Worm (Caenorhabditis elegans) whole organism, L1 larva: Measurements from ENCODE around the gene F09E5.8.
A peak's percentile ranks its signal among the peaks of the same experiment; 100 is the strongest.

ENCODE experiments used
- C16A3.4 ChIP-seq: fragments of 150-350 bp; optimal IDR thresholded peaks from 2 replicates; lab custom pipeline; 2014; ENCODE audit warnings: missing biosample characterization, missing genetic modification characterization
- F16B12.6 ChIP-seq: fragments of 150-350 bp; optimal IDR thresholded peaks from 2 replicates; lab custom pipeline; 2014; ENCODE audit warnings: missing biosample characterization, missing genetic modification characterization
- aha-1 ChIP-seq: fragments of 150-350 bp; optimal IDR thresholded peaks from 2 replicates; lab custom pipeline; 2014; ENCODE audit warnings: missing biosample characterization, missing genetic modification characterization
- blmp-1 ChIP-seq: fragments of 150-350 bp; optimal IDR thresholded peaks from 2 replicates; lab custom pipeline; 2014; ENCODE audit warnings: missing biosample characterization, missing genetic modification characterization
- ceh-63 ChIP-seq: fragments of 200-800 bp; sonication (Bioruptor generic); optimal IDR thresholded peaks from 2 replicates; lab custom pipeline; 2018; ENCODE audit warnings: mild to moderate bottlenecking, missing genetic modification characterization, missing compliant biosample characterization
- ceh-82 ChIP-seq, 3 experiments: fragments of 150-350 bp in 1 of 3; sonication (generic microtip) in 2 of 3; optimal IDR thresholded peaks; 2 replicates each; lab custom pipeline; 2014 to 2017; ENCODE audit warnings: missing biosample characterization in 3 of 3, missing genetic modification characterization in 3 of 3
- ceh-90 ChIP-seq: sonication (generic microtip); optimal IDR thresholded peaks from 2 replicates; lab custom pipeline; 2016; ENCODE audit warnings: missing genetic modification characterization, missing compliant biosample characterization
- dpl-1 ChIP-seq, 3 experiments: fragments of 150-350 bp in 2 of 3; sonication (generic microtip) in 1 of 3; optimal IDR thresholded peaks; 2 replicates each; lab custom pipeline; 2014 to 2017; ENCODE audit warnings: missing biosample characterization in 3 of 3, missing genetic modification characterization in 3 of 3, missing genetic modification reagents in 3 of 3
- dsc-1 ChIP-seq: sonication (generic microtip); optimal IDR thresholded peaks from 2 replicates; lab custom pipeline; 2016; ENCODE audit warnings: mild to moderate bottlenecking, missing genetic modification characterization, missing compliant biosample characterization
- efl-1 ChIP-seq, 4 experiments: fragments of 150-350 bp; optimal IDR thresholded peaks in 3 of 4; peaks in 1 of 4; 1 replicate in 1 of 4; 2 replicates in 3 of 4; lab custom pipeline; 2014; ENCODE audit warnings: missing biosample characterization in 2 of 4, missing genetic modification characterization in 2 of 4, missing genetic modification reagents in 2 of 4
- efl-3 ChIP-seq: fragments of 200-800 bp; sonication (Bioruptor generic); optimal IDR thresholded peaks from 2 replicates; lab custom pipeline; 2018; ENCODE audit warnings: mild to moderate bottlenecking, missing genetic modification characterization, missing compliant biosample characterization
- ets-5 ChIP-seq: fragments of 200-800 bp; sonication (Bioruptor generic); IDR thresholded peaks from 2 replicates; pipeline ENCODE4 v1.3.6; 2022; ENCODE audit warnings: missing genetic modification characterization, missing compliant biosample characterization
- fos-1 ChIP-seq: fragments of 150-350 bp; optimal IDR thresholded peaks from 2 replicates; lab custom pipeline; 2014; ENCODE audit warnings: missing biosample characterization, missing genetic modification characterization
- hlh-17 ChIP-seq: fragments of 200-800 bp; sonication (Bioruptor generic); optimal IDR thresholded peaks from 2 replicates; lab custom pipeline; 2018; ENCODE audit warnings: missing genetic modification characterization, mild to moderate bottlenecking, missing compliant biosample characterization, moderate library complexity, borderline replicate concordance
- hpl-2 ChIP-seq: fragments of 150-350 bp; optimal IDR thresholded peaks from 2 replicates; lab custom pipeline; 2014; ENCODE audit warnings: missing biosample characterization, missing genetic modification reagents, missing genetic modification characterization
- irx-1 ChIP-seq: sonication (generic microtip); optimal IDR thresholded peaks from 2 replicates; lab custom pipeline; 2016; ENCODE audit warnings: missing genetic modification characterization, missing compliant biosample characterization
- isw-1 ChIP-seq: fragments of 200-800 bp; sonication (Bioruptor generic); IDR thresholded peaks from 2 replicates; pipeline ENCODE4 v1.3.6; 2022; ENCODE audit warnings: missing genetic modification characterization, missing compliant biosample characterization
- lin-15B ChIP-seq: fragments of 150-350 bp; sonication (generic microtip); optimal IDR thresholded peaks from 3 replicates; lab custom pipeline; 2014; ENCODE audit warnings: missing biosample characterization, missing genetic modification characterization
- lin-35 ChIP-seq, 2 experiments: fragments of 150-350 bp; optimal IDR thresholded peaks; 2 replicates each; lab custom pipeline; 2014; ENCODE audit warnings: missing biosample characterization in 2 of 2, missing genetic modification characterization in 2 of 2, missing genetic modification reagents in 2 of 2
- lir-3 ChIP-seq: sonication (generic microtip); optimal IDR thresholded peaks from 2 replicates; lab custom pipeline; 2016; ENCODE audit warnings: mild to moderate bottlenecking, missing genetic modification characterization, moderate library complexity, missing compliant biosample characterization; ENCODE audit not compliant: poor library complexity
- lsy-2 ChIP-seq, 2 experiments: fragments of 150-350 bp; optimal IDR thresholded peaks; 2 replicates each; lab custom pipeline; 2014; ENCODE audit warnings: missing biosample characterization in 2 of 2, missing genetic modification characterization in 2 of 2
- mdl-1 ChIP-seq, 2 experiments: fragments of 150-350 bp; optimal IDR thresholded peaks; 2 replicates each; lab custom pipeline; 2014 to 2017; ENCODE audit warnings: missing biosample characterization in 2 of 2, missing genetic modification characterization in 2 of 2, inconsistent platforms in 1 of 2
- mep-1 ChIP-seq: fragments of 150-350 bp; optimal IDR thresholded peaks from 2 replicates; lab custom pipeline; 2014; ENCODE audit warnings: missing biosample characterization, missing genetic modification characterization
- nhr-11 ChIP-seq: fragments of 150-350 bp; optimal IDR thresholded peaks from 2 replicates; lab custom pipeline; 2014; ENCODE audit warnings: missing biosample characterization, missing genetic modification characterization
- nhr-12 ChIP-seq: sonication (generic microtip); optimal IDR thresholded peaks from 2 replicates; lab custom pipeline; 2017; ENCODE audit warnings: missing biosample characterization, missing genetic modification characterization
- nhr-20 ChIP-seq: sonication (generic microtip); optimal IDR thresholded peaks from 2 replicates; lab custom pipeline; 2016; ENCODE audit warnings: mild to moderate bottlenecking, missing genetic modification characterization, missing compliant biosample characterization
- nhr-237 ChIP-seq: fragments of 150-350 bp; optimal IDR thresholded peaks from 2 replicates; lab custom pipeline; 2014; ENCODE audit warnings: missing biosample characterization, missing genetic modification characterization
- nhr-76 ChIP-seq: sonication (generic microtip); optimal IDR thresholded peaks from 2 replicates; lab custom pipeline; 2017; ENCODE audit warnings: missing biosample characterization, missing genetic modification characterization
- nhr-77 ChIP-seq: fragments of 150-350 bp; optimal IDR thresholded peaks from 2 replicates; lab custom pipeline; 2014; ENCODE audit warnings: missing biosample characterization, missing genetic modification characterization
- nhr-85 ChIP-seq: sonication (generic microtip); peaks from one replicate; lab custom pipeline; 2016; ENCODE audit warnings: missing genetic modification characterization, inconsistent platforms, missing compliant biosample characterization
- pax-3 ChIP-seq: fragments of 200-800 bp; sonication (Bioruptor generic); optimal IDR thresholded peaks from 2 replicates; lab custom pipeline; 2018; ENCODE audit warnings: mild to moderate bottlenecking, missing genetic modification characterization, moderate library complexity, missing compliant biosample characterization
- rnt-1 ChIP-seq: sonication (generic microtip); optimal IDR thresholded peaks from 2 replicates; lab custom pipeline; 2016; ENCODE audit warnings: mild to moderate bottlenecking, missing genetic modification characterization, moderate library complexity, missing compliant biosample characterization
- snpc-4 ChIP-seq: fragments of 150-350 bp; optimal IDR thresholded peaks from 2 replicates; lab custom pipeline; 2014; ENCODE audit warnings: missing biosample characterization, missing genetic modification characterization
- sup-37 ChIP-seq: fragments of 200-800 bp; sonication (Bioruptor generic); optimal IDR thresholded peaks from 2 replicates; lab custom pipeline; 2018; ENCODE audit warnings: mild to moderate bottlenecking, missing genetic modification characterization, missing compliant biosample characterization
- tbx-2 ChIP-seq: sonication (generic microtip); optimal IDR thresholded peaks from 2 replicates; lab custom pipeline; 2016; ENCODE audit warnings: missing genetic modification characterization, missing compliant biosample characterization
- unc-30 ChIP-seq: sonication (generic microtip); optimal IDR thresholded peaks from 2 replicates; lab custom pipeline; 2017; ENCODE audit warnings: missing biosample characterization, missing genetic modification characterization
- zip-4 ChIP-seq: fragments of 200-800 bp; sonication (Bioruptor generic); optimal IDR thresholded peaks from 2 replicates; lab custom pipeline; 2018; ENCODE audit warnings: mild to moderate bottlenecking, missing genetic modification characterization, moderate library complexity, missing compliant biosample characterization
- ztf-11 ChIP-seq, 2 experiments: sonication (generic microtip); optimal IDR thresholded peaks; 2 replicates each; lab custom pipeline; 2016 to 2017; ENCODE audit warnings: missing genetic modification characterization in 2 of 2, missing biosample characterization in 1 of 2, missing compliant biosample characterization in 1 of 2
- ztf-4 ChIP-seq: fragments of 150-350 bp; optimal IDR thresholded peaks from 2 replicates; lab custom pipeline; 2014; ENCODE audit warnings: missing biosample characterization, missing genetic modification characterization

The F09E5.8 gene

DNA sequence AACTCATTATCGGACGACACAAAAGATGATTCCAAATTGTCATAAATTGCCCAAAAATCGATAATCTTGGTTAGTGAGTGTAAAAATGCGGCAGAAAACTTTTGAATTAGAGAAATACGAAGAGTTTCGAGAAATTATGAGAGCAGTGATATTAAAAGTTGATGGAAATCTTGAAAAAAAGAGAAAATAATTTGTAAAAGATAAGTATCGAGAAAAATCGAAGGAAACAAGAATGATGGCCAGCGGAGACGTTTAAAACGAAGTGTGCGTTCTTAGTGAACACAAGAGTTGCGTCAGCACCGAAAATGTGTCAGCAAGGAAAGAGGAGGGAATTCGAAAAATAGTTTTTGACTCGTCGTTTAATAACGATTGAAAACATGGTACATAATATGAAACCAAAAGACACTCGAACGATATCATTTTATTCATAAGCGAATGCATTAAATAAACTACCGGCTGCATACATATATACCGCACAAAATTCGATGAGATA, 39.4 kb downstream of the F09E5.8 start, which contains the start of gene ndx-6 (continued):
- TF ChIP-seq hlh-17 (GFP tag; lab: Kevin White, UChicago) = no peak

DNA sequence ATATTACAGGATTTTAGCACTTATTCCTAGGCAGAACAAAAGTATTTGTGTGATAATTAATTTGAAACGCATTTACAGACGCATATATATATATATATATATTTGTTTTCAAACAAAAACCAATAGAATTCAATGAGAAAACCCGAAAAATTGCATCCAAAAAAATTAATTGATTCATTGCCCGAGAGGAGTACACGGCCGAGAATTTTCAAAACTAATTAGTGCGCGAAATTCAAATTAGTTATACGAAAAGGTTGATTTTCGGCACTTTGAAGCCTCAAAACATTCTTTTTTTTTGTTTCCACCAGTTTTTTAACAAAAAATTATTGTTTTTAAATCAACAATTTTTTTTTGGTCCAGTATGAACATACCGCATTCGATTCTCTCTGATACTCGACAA, 41.0 kb downstream of the F09E5.8 start:
- TF ChIP-seq zip-4 (GFP tag; lab: Kevin White, UChicago) (no peak), C16A3.4 (tag; lab: Kevin White, UChicago) (no peak), lin-35 (GFP tag; optimal IDR thresholded peaks at IDR 0.05; lab: Kevin White, UChicago) (peak in 1 of 2 experiments; percentile 3), irx-1 (tag; lab: Kevin White, UChicago) (no peak), efl-1 (optimal IDR thresholded peaks at IDR 0.05; lab: Kevin White, UChicago) (peak; percentile 28 to 45), efl-1 (GFP tag; optimal IDR thresholded peaks at IDR 0.05 in 1 of 2; lab: Kevin White, UChicago) (peak; percentile 46 to 89), dpl-1 (GFP tag; optimal IDR thresholded peaks at IDR 0.05; lab: Kevin White, UChicago) (peak in 2 of 3 experiments; percentile 13 to 48)
- TF ChIP-seq, all 84 proteins: peak for 3

DNA sequence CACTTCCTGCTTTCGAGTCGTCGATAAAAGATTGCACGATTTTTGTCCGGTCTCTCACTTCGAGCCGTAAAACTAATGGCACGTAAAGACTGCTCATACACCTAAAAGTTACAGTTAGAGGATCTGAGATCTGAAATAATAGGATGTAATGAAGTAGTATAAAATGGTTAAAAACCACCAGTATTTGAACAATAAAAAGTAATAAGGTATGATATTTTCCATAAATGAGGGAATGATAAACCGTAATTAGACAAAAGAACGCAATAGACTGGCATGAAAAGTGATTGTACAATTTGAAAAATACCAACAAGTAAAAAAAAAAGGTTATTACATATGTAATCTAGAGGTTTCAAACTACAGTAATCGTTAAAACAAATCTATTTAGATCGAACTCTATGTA, 42.6 kb downstream of the F09E5.8 start, which contains the start of gene brap-2:
TSS of gene brap-2 (minus strand) at position 101 of the 400 bp plus-strand sequence.
- TF ChIP-seq aha-1 (tag; lab: Kevin White, UChicago) (no peak), pax-3 (tag; lab: Kevin White, UChicago) (no peak), nhr-20 (no peak), mep-1 (tag; lab: Kevin White, UChicago) (no peak), efl-3 (GFP tag; lab: Kevin White, UChicago) (no peak), dsc-1 (tag; lab: Kevin White, UChicago) (no peak), ceh-82 (tag; optimal IDR thresholded peaks at IDR 0.05; lab: Kevin White, UChicago) (no peak), ceh-63 (GFP tag; lab: Kevin White, UChicago) (no peak), nhr-12 (tag; lab: Kevin White, UChicago) (no peak), snpc-4 (tag; lab: Kevin White, UChicago) (no peak), ztf-4 (no peak), nhr-11 (no peak), nhr-85 (tag; lab: Kevin White, UChicago) (no peak), lir-3 (tag; lab: Kevin White, UChicago) (no peak), tbx-2 (tag; lab: Kevin White, UChicago) (no peak)

DNA sequence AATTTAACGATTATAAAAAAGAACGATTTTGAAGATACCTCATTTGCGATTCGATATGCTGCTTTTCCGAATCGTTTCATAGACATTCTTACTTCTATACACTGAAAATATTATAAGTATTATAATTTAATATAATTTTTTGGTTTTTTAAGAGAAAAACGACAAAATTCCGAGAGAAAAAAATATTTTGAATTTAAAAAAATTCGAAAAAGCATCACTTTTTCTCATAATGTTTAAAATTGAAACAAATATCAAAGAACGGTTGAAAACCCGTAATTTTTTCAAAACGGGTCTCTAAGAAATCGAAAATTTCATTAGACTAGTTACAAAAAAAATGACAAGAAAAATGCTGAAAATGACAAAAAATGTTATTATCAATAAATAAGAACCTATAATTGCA, 45.1 kb downstream of the F09E5.8 start, which contains the start of gene pink-1:
TSS of gene pink-1 (minus strand) at position 101 of the 400 bp plus-strand sequence.
- TF ChIP-seq isw-1 (GFP tag; lab: Robert Waterston, UW) (no peak), nhr-77 (tag; lab: Kevin White, UChicago) (no peak), F16B12.6 (tag; lab: Kevin White, UChicago) (no peak), nhr-76 (tag; lab: Kevin White, UChicago) (no peak), blmp-1 (tag; lab: Kevin White, UChicago) (no peak), lsy-2 (tag; optimal IDR thresholded peaks at IDR 0.05; lab: Kevin White, UChicago) (no peak), ets-5 (GFP tag; lab: Robert Waterston, UW) (no peak), rnt-1 (tag; lab: Kevin White, UChicago) (no peak), ceh-90 (no peak), unc-30 (tag; lab: Kevin White, UChicago) (no peak), ceh-63 (GFP tag; lab: Kevin White, UChicago) (no peak), hpl-2 (GFP tag; lab: Kevin White, UChicago) (no peak), ztf-11 (tag; optimal IDR thresholded peaks at IDR 0.05; lab: Kevin White, UChicago) (no peak), sup-37 (GFP tag; lab: Kevin White, UChicago) (no peak), fos-1 (tag; lab: Kevin White, UChicago) (no peak), mdl-1 (tag; optimal IDR thresholded peaks at IDR 0.05; lab: Kevin White, UChicago) (no peak), lin-15B (tag; lab: Kevin White, UChicago) (no peak), nhr-237 (tag; lab: Kevin White, UChicago) (no peak)
